4 fruit fly cellular contexts compared by ENCODE assay signal in the genomic region with DNA sequence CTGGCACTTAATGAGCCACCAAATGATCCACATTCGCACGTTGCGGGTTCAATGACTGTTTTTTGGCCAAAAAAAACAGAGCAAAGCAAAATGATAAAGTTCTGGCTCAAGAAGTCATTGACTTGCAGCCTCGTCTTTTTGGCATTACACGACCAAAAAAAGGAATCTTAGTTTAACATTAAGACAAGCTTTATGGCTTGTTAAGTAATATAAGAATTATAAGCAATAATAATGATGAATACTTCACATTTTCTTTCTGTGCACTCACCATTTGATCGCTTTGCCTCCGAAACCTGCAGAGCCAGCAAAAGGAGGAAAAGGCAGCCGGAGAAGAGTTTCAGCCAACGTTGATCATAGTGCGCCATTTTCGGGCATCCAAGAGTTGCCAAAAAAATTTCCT.
A peak's percentile ranks its signal among the peaks of the same experiment; 100 is the strongest.
TF ChIP-seq lines count a peak whose summit lies in the region.

No protein-coding gene starts in this region.

- no peak for TF ChIP-seq CTCF in whole organism, embryonic (GFP tag; optimal IDR thresholded peaks at IDR 0.05; lab: Kevin White, UChicago)

TF ChIP-seq in whole organism, embryonic, 481 proteins besides CTCF, POLR2A, EP300 and RAD21:
- peak; percentile 62 for TF ChIP-seq lbe (GFP tag; optimal IDR thresholded peaks at IDR 0.05; lab: Kevin White, UChicago)
- TF ChIP-seq CG17359 (tag; optimal IDR thresholded peaks at IDR 0.05; lab: Kevin White, UChicago), result no peak

TF ChIP-seq in whole organism, prepupa, 60 proteins besides CTCF, POLR2A, EP300 and RAD21 (continues in another document):
- peak; percentile 79 for TF ChIP-seq Smox (GFP tag; optimal IDR thresholded peaks at IDR 0.05; lab: Kevin White, UChicago)
- peak; percentile 57 for TF ChIP-seq CG15336 (GFP tag; IDR thresholded peaks at IDR 0.05; lab: Robert Waterston, UW)
- TF ChIP-seq spab (GFP tag; optimal IDR thresholded peaks at IDR 0.05; lab: Kevin White, UChicago), result no peak
- no peak for TF ChIP-seq dsx (GFP tag; optimal IDR thresholded peaks at IDR 0.05; lab: Kevin White, UChicago; ENCODE audit: poor library complexity, severe bottlenecking)
- no peak for TF ChIP-seq fkh (GFP tag; optimal IDR thresholded peaks at IDR 0.05; lab: Kevin White, UChicago)
- peak; percentile 69 for TF ChIP-seq Hr39 (GFP tag; optimal IDR thresholded peaks at IDR 0.05; lab: Kevin White, UChicago)
- TF ChIP-seq CG8319 (GFP tag; optimal IDR thresholded peaks at IDR 0.05; lab: Kevin White, UChicago), result no peak
- TF ChIP-seq CG10669 (GFP tag; optimal IDR thresholded peaks at IDR 0.05; lab: Kevin White, UChicago), result no peak
- peak; percentile 80 for TF ChIP-seq Met (GFP tag; optimal IDR thresholded peaks at IDR 0.05; lab: Kevin White, UChicago)
- TF ChIP-seq CG6854 (GFP tag; optimal IDR thresholded peaks at IDR 0.05; lab: Kevin White, UChicago), result no peak
- TF ChIP-seq CG32006 (GFP tag; optimal IDR thresholded peaks at IDR 0.05; lab: Kevin White, UChicago), result peak; percentile 52
- no peak for TF ChIP-seq CG11294 (GFP tag; IDR thresholded peaks at IDR 0.05; lab: Robert Waterston, UW)
- TF ChIP-seq CG10631 (GFP tag; optimal IDR thresholded peaks at IDR 0.05; lab: Kevin White, UChicago), result no peak
- TF ChIP-seq cyc (GFP tag; optimal IDR thresholded peaks at IDR 0.05; lab: Kevin White, UChicago), result peak; percentile 60
- TF ChIP-seq svp (GFP tag; lab: Kevin White, UChicago), result no peak
- TF ChIP-seq CG8632 (GFP tag; optimal IDR thresholded peaks at IDR 0.05; lab: Kevin White, UChicago), result no peak
- no peak for TF ChIP-seq Lpt (GFP tag; optimal IDR thresholded peaks at IDR 0.05; lab: Kevin White, UChicago)
- TF ChIP-seq Eip93F (GFP tag; optimal IDR thresholded peaks at IDR 0.05; lab: Kevin White, UChicago), result peak; percentile 17
- TF ChIP-seq pdm3 (GFP tag; optimal IDR thresholded peaks at IDR 0.05; lab: Kevin White, UChicago), result peak; percentile 33
- TF ChIP-seq CG16779 (tag; optimal IDR thresholded peaks at IDR 0.05; lab: Kevin White, UChicago), result no peak
- TF ChIP-seq OdsH (GFP tag; optimal IDR thresholded peaks at IDR 0.05; lab: Kevin White, UChicago), result no peak
- peak; percentile 41 for TF ChIP-seq CG6792 (GFP tag; optimal IDR thresholded peaks at IDR 0.05; lab: Kevin White, UChicago)
- peak; percentile 47 for TF ChIP-seq Sox14 (GFP tag; optimal IDR thresholded peaks at IDR 0.05; lab: Kevin White, UChicago)
- TF ChIP-seq topi (GFP tag; optimal IDR thresholded peaks at IDR 0.05; lab: Kevin White, UChicago), result peak; percentile 73
- no peak for TF ChIP-seq CG7368 (GFP tag; optimal IDR thresholded peaks at IDR 0.05; lab: Kevin White, UChicago)
- peak; percentile 47 for TF ChIP-seq Ets21C (GFP tag; optimal IDR thresholded peaks at IDR 0.05; lab: Kevin White, UChicago)
- TF ChIP-seq Eip75B (GFP tag; optimal IDR thresholded peaks at IDR 0.05; lab: Kevin White, UChicago), result no peak
- TF ChIP-seq lz (GFP tag; optimal IDR thresholded peaks at IDR 0.05; lab: Kevin White, UChicago), result peak; percentile 76
- TF ChIP-seq CG3919 (GFP tag; optimal IDR thresholded peaks at IDR 0.05; lab: Kevin White, UChicago), result no peak

TF ChIP-seq in whole organism, pupa, 21 proteins besides CTCF, POLR2A, EP300 and RAD21:
- TF ChIP-seq CG15710 (tag; optimal IDR thresholded peaks at IDR 0.05; lab: Kevin White, UChicago) (no peak), Snoo (tag; optimal IDR thresholded peaks at IDR 0.05; lab: Kevin White, UChicago) (peak; percentile 1), CG8159 (tag; optimal IDR thresholded peaks at IDR 0.05; lab: Kevin White, UChicago) (no peak), Pif1A (GFP tag; optimal IDR thresholded peaks at IDR 0.05; lab: Kevin White, UChicago) (no peak)

TF ChIP-seq in whole organism, wandering third instar larva, 38 proteins besides CTCF, POLR2A, EP300 and RAD21:
- TF ChIP-seq psq (GFP tag; optimal IDR thresholded peaks at IDR 0.05; lab: Kevin White, UChicago) (peak; percentile 71), woc (GFP tag; optimal IDR thresholded peaks at IDR 0.05; lab: Kevin White, UChicago) (peak; percentile 47), CG9705 (GFP tag; optimal IDR thresholded peaks at IDR 0.05; lab: Kevin White, UChicago) (peak; percentile 27), fru (GFP tag; optimal IDR thresholded peaks at IDR 0.05; lab: Kevin White, UChicago) (peak; percentile 60), Rel (GFP tag; optimal IDR thresholded peaks at IDR 0.05; lab: Kevin White, UChicago) (no peak), Rel (tag; optimal IDR thresholded peaks at IDR 0.05; lab: Kevin White, UChicago) (peak; percentile 6), ey (GFP tag; optimal IDR thresholded peaks at IDR 0.05; lab: Kevin White, UChicago) (peak; percentile 52), foxo (GFP tag; optimal IDR thresholded peaks at IDR 0.05; lab: Kevin White, UChicago) (peak in 1 of 2 experiments; percentile 65), N (GFP tag; optimal IDR thresholded peaks at IDR 0.05; lab: Kevin White, UChicago) (no peak), h (GFP tag; optimal IDR thresholded peaks at IDR 0.05; lab: Kevin White, UChicago) (peak; percentile 53), lola (GFP tag; optimal IDR thresholded peaks at IDR 0.05; lab: Kevin White, UChicago) (no peak), OdsH (GFP tag; optimal IDR thresholded peaks at IDR 0.05; lab: Kevin White, UChicago) (peak; percentile 43), HLH106 (tag; optimal IDR thresholded peaks at IDR 0.05; lab: Kevin White, UChicago) (peak; percentile 67), Sp1 (GFP tag; optimal IDR thresholded peaks at IDR 0.05; lab: Kevin White, UChicago) (peak; percentile 69), sage (GFP tag; optimal IDR thresholded peaks at IDR 0.05; lab: Kevin White, UChicago) (peak; percentile 35), br (GFP tag; optimal IDR thresholded peaks at IDR 0.05; lab: Kevin White, UChicago) (peak; percentile 66), dsf (GFP tag; optimal IDR thresholded peaks at IDR 0.05; lab: Kevin White, UChicago; ENCODE audit: borderline replicate concordance) (no peak), Myc (optimal IDR thresholded peaks at IDR 0.05; lab: Kevin White, UChicago) (no peak)
